Fruit fly (Drosophila melanogaster) whole organism, embryonic: ENCODE measurements around the gene CG17321.

Source experiments
- CG10321 ChIP-seq: fragments of 200-800 bp; sonication (Bioruptor generic); IDR thresholded peaks from 2 replicates; pipeline ENCODE4 v1.3.6; 2022; ENCODE audit warnings: missing biosample characterization, missing genetic modification characterization
- CG10654 ChIP-seq: fragments of 200-800 bp; sonication (Bioruptor generic); optimal IDR thresholded peaks from 2 replicates; lab custom pipeline; 2016; ENCODE audit warnings: missing biosample characterization, missing genetic modification characterization
- CG12104 ChIP-seq: fragments of 200-800 bp; sonication (Bioruptor generic); optimal IDR thresholded peaks from 3 replicates; lab custom pipeline; 2016; ENCODE audit warnings: missing biosample characterization, missing genetic modification characterization
- CG13775 ChIP-seq: fragments of 200-800 bp; sonication (Bioruptor generic); optimal IDR thresholded peaks from 3 replicates; lab custom pipeline; 2017; ENCODE audit warnings: missing biosample characterization, mild to moderate bottlenecking, missing genetic modification characterization
- CG17359 ChIP-seq: fragments of 200-800 bp; sonication (Bioruptor generic); optimal IDR thresholded peaks from 3 replicates; lab custom pipeline; 2018; ENCODE audit warnings: missing biosample characterization, mild to moderate bottlenecking, missing genetic modification characterization, moderate library complexity
- CG17612 ChIP-seq: fragments of 200-800 bp; sonication (Bioruptor generic); IDR thresholded peaks from 2 replicates; pipeline ENCODE4 v1.3.6; 2022; ENCODE audit warnings: missing biosample characterization, missing genetic modification characterization
- CG2120 ChIP-seq: fragments of 200-800 bp; sonication (Bioruptor generic); optimal IDR thresholded peaks from 3 replicates; lab custom pipeline; 2016; ENCODE audit warnings: missing biosample characterization, missing genetic modification characterization
- CG2712 ChIP-seq: fragments of 200-800 bp; optimal IDR thresholded peaks from 3 replicates; lab custom pipeline; 2019; ENCODE audit warnings: missing biosample characterization, mild to moderate bottlenecking, missing genetic modification characterization, moderate library complexity
- CG3995 ChIP-seq: fragments of 200-800 bp; sonication (Bioruptor generic); optimal IDR thresholded peaks from 3 replicates; lab custom pipeline; 2016; ENCODE audit warnings: missing biosample characterization, missing genetic modification characterization
- CG4404 ChIP-seq: fragments of 200-800 bp; sonication (Bioruptor generic); IDR thresholded peaks from 2 replicates; pipeline ENCODE4 v1.3.6; 2022; ENCODE audit warnings: missing biosample characterization, missing genetic modification characterization
- CG6689 ChIP-seq: fragments of 200-800 bp; sonication (Bioruptor generic); IDR thresholded peaks from 2 replicates; pipeline ENCODE4 v1.3.6; 2022; ENCODE audit warnings: missing biosample characterization, missing genetic modification characterization
- CG7271 ChIP-seq: fragments of 200-800 bp; sonication (Bioruptor generic); optimal IDR thresholded peaks from 2 replicates; lab custom pipeline; 2018; ENCODE audit warnings: missing biosample characterization, mild to moderate bottlenecking, missing genetic modification characterization, moderate library complexity
- CG7556 ChIP-seq: fragments of 200-800 bp; sonication (Bioruptor generic); optimal IDR thresholded peaks from 2 replicates; lab custom pipeline; 2017; ENCODE audit warnings: missing biosample characterization, mild to moderate bottlenecking, missing genetic modification characterization
- CG7987 ChIP-seq: fragments of 200-800 bp; sonication (Bioruptor generic); optimal IDR thresholded peaks from 2 replicates; lab custom pipeline; 2018; ENCODE audit warnings: missing biosample characterization, mild to moderate bottlenecking, missing genetic modification characterization, moderate library complexity
- CG8765 ChIP-seq: fragments of 200-800 bp; sonication (Bioruptor generic); IDR thresholded peaks from 2 replicates; pipeline ENCODE4 v1.3.6; 2022; ENCODE audit warnings: missing biosample characterization, missing genetic modification characterization
- Camta ChIP-seq: fragments of 200-800 bp; sonication (Bioruptor generic); optimal IDR thresholded peaks from 2 replicates; lab custom pipeline; 2016; ENCODE audit warnings: missing biosample characterization, missing genetic modification characterization
- CoRest ChIP-seq: fragments of 200-800 bp; sonication (Bioruptor generic); optimal IDR thresholded peaks from 3 replicates; lab custom pipeline; 2018; ENCODE audit warnings: missing biosample characterization, mild to moderate bottlenecking, missing genetic modification characterization, moderate library complexity
- D19A ChIP-seq: fragments of 200-800 bp; optimal IDR thresholded peaks from 3 replicates; lab custom pipeline; 2019; ENCODE audit warnings: missing biosample characterization, mild to moderate bottlenecking, missing genetic modification characterization, moderate library complexity
- Doc2 ChIP-seq: fragments of 200-800 bp; sonication (Bioruptor generic); IDR thresholded peaks from 2 replicates; pipeline ENCODE4 v1.3.6; 2022; ENCODE audit warnings: missing biosample characterization, missing genetic modification characterization
- Dp ChIP-seq: fragments of 200-800 bp; sonication (Bioruptor generic); optimal IDR thresholded peaks from 2 replicates; lab custom pipeline; 2018; ENCODE audit warnings: missing biosample characterization, mild to moderate bottlenecking, missing genetic modification characterization, moderate library complexity
- ERR ChIP-seq: fragments of 200-800 bp; sonication (Bioruptor generic); optimal IDR thresholded peaks from 2 replicates; lab custom pipeline; 2016; ENCODE audit warnings: missing biosample characterization, missing genetic modification characterization
- Eip74EF ChIP-seq, 2 experiments: fragments of 200-800 bp in 1 of 2; fragments of >200 bp in 1 of 2; sonication (Bioruptor generic) in 1 of 2; optimal IDR thresholded peaks; 2 replicates each; lab custom pipeline; 2017 to 2019; ENCODE audit warnings: missing biosample characterization in 2 of 2, missing genetic modification characterization in 2 of 2, mild to moderate bottlenecking in 1 of 2, moderate library complexity in 1 of 2
- Elba2 ChIP-seq: fragments of 200-800 bp; sonication (Bioruptor generic); optimal IDR thresholded peaks from 3 replicates; lab custom pipeline; 2016; ENCODE audit warnings: missing biosample characterization, missing genetic modification characterization
- Mes4 ChIP-seq: fragments of 200-800 bp; sonication (Bioruptor generic); optimal IDR thresholded peaks from 2 replicates; lab custom pipeline; 2016; ENCODE audit warnings: missing biosample characterization, missing genetic modification characterization
- Myb ChIP-seq: fragments of 200-800 bp; sonication (Bioruptor generic); optimal IDR thresholded peaks from 2 replicates; lab custom pipeline; 2016; ENCODE audit warnings: missing biosample characterization, missing genetic modification characterization
- NC2β ChIP-seq: fragments of 200-800 bp; sonication (Bioruptor generic); optimal IDR thresholded peaks from 2 replicates; lab custom pipeline; 2016; ENCODE audit warnings: missing biosample characterization, missing genetic modification characterization
- Nf-YA ChIP-seq: fragments of 200-800 bp; sonication (Bioruptor generic); IDR thresholded peaks from 2 replicates; pipeline ENCODE4 v1.3.6; 2022; ENCODE audit warnings: missing biosample characterization, missing genetic modification characterization
- Opbp ChIP-seq: fragments of 200-800 bp; sonication (Bioruptor generic); IDR thresholded peaks from 3 replicates; pipeline ENCODE4 v1.3.6; 2022; ENCODE audit warnings: missing biosample characterization, missing genetic modification characterization; ENCODE audit not compliant: partially characterized antibody
- Pdp1 ChIP-seq, 2 experiments: fragments of 200-800 bp; sonication (Bioruptor generic); optimal IDR thresholded peaks; 3 replicates each; lab custom pipeline; 2016; ENCODE audit warnings: missing biosample characterization in 2 of 2, missing genetic modification characterization in 2 of 2, mild to moderate bottlenecking in 1 of 2, moderate library complexity in 1 of 2
- Ptx1 ChIP-seq: fragments of 200-800 bp; sonication (Bioruptor generic); IDR thresholded peaks from 2 replicates; pipeline ENCODE4 v1.3.6; 2022; ENCODE audit warnings: missing biosample characterization, missing genetic modification characterization
- Rfx ChIP-seq: fragments of 200-800 bp; sonication (Bioruptor generic); IDR thresholded peaks from 2 replicates; pipeline ENCODE4 v1.3.6; 2022; ENCODE audit warnings: missing biosample characterization, missing genetic modification characterization
- Rx ChIP-seq: fragments of 200-800 bp; sonication (Bioruptor generic); IDR thresholded peaks from 2 replicates; pipeline ENCODE4 v1.3.6; 2022; ENCODE audit warnings: missing biosample characterization, missing genetic modification characterization
- Stat92E ChIP-seq, 3 experiments: fragments of >200 bp in 2 of 3; fragments of 200-800 bp in 1 of 3; sonication (Bioruptor generic) in 1 of 3; optimal IDR thresholded peaks; 2 replicates each; lab custom pipeline; 2017 to 2019; ENCODE audit warnings: missing biosample characterization in 3 of 3, missing genetic modification characterization in 3 of 3, mild to moderate bottlenecking in 1 of 3, moderate library complexity in 1 of 3
- Xbp1 ChIP-seq: fragments of 200-800 bp; sonication (Bioruptor generic); optimal IDR thresholded peaks from 3 replicates; lab custom pipeline; 2016; ENCODE audit warnings: missing biosample characterization, mild to moderate bottlenecking, missing genetic modification characterization
- bcd ChIP-seq: fragments of 200-800 bp; sonication (Bioruptor generic); optimal IDR thresholded peaks from 2 replicates; lab custom pipeline; 2017; ENCODE audit warnings: missing biosample characterization, mild to moderate bottlenecking, missing genetic modification characterization
- crol ChIP-seq: fragments of 200-800 bp; sonication (Bioruptor generic); IDR thresholded peaks from 2 replicates; pipeline ENCODE4 v1.3.6; 2022; ENCODE audit warnings: missing biosample characterization, missing genetic modification characterization
- dan ChIP-seq: fragments of 200-800 bp; sonication (Bioruptor generic); IDR thresholded peaks from 2 replicates; pipeline ENCODE4 v1.3.6; 2022; ENCODE audit warnings: missing biosample characterization, missing genetic modification characterization
- ems ChIP-seq: fragments of 200-800 bp; sonication (Bioruptor generic); optimal IDR thresholded peaks from 3 replicates; lab custom pipeline; 2016; ENCODE audit warnings: missing biosample characterization, missing genetic modification characterization
- gcm ChIP-seq: fragments of 200-800 bp; sonication (Bioruptor generic); optimal IDR thresholded peaks from 2 replicates; lab custom pipeline; 2019; ENCODE audit warnings: missing biosample characterization, mild to moderate bottlenecking, missing genetic modification characterization, moderate library complexity
- insv ChIP-seq, 2 experiments: fragments of 200-800 bp; sonication (Bioruptor generic); optimal IDR thresholded peaks; 3 replicates each; lab custom pipeline; 2016 to 2018; ENCODE audit warnings: missing biosample characterization in 2 of 2, missing genetic modification characterization in 2 of 2
- lmd ChIP-seq: fragments of 200-800 bp; sonication (Bioruptor generic); IDR thresholded peaks from 2 replicates; pipeline ENCODE4 v1.3.6; 2022; ENCODE audit warnings: missing biosample characterization, missing genetic modification characterization
- mirr ChIP-seq: fragments of 200-800 bp; sonication (Bioruptor generic); optimal IDR thresholded peaks from 3 replicates; lab custom pipeline; 2018; ENCODE audit warnings: missing biosample characterization, mild to moderate bottlenecking, missing genetic modification characterization
- peb ChIP-seq: fragments of 200-800 bp; sonication (Bioruptor generic); IDR thresholded peaks from 2 replicates; pipeline ENCODE4 v1.3.6; 2022; ENCODE audit warnings: missing biosample characterization, missing genetic modification characterization
- phol ChIP-seq: fragments of 200-800 bp; sonication (Bioruptor generic); optimal IDR thresholded peaks from 3 replicates; lab custom pipeline; 2018; ENCODE audit warnings: missing biosample characterization, mild to moderate bottlenecking, missing genetic modification characterization, moderate library complexity
- sisA ChIP-seq: fragments of 200-800 bp; sonication (Bioruptor generic); IDR thresholded peaks from 2 replicates; pipeline ENCODE4 v1.3.6; 2022; ENCODE audit warnings: missing biosample characterization, missing genetic modification characterization
- sr ChIP-seq: fragments of 200-800 bp; sonication (Bioruptor generic); IDR thresholded peaks from 3 replicates; pipeline ENCODE4 v1.3.6; 2022; ENCODE audit warnings: missing biosample characterization, missing genetic modification characterization
- ssp ChIP-seq: fragments of 200-800 bp; sonication (Bioruptor generic); IDR thresholded peaks from 2 replicates; pipeline ENCODE4 v1.3.6; 2022; ENCODE audit warnings: missing biosample characterization, missing genetic modification characterization
- tll ChIP-seq, 2 experiments: fragments of 200-800 bp in 1 of 2; fragments of >200 bp in 1 of 2; sonication (Bioruptor generic) in 1 of 2; optimal IDR thresholded peaks; 2 replicates each; lab custom pipeline; 2017 to 2019; ENCODE audit warnings: missing biosample characterization in 2 of 2, missing genetic modification characterization in 2 of 2, mild to moderate bottlenecking in 1 of 2, moderate library complexity in 1 of 2
- tx ChIP-seq: fragments of 200-800 bp; sonication (Bioruptor generic); optimal IDR thresholded peaks from 2 replicates; lab custom pipeline; 2016; ENCODE audit warnings: missing biosample characterization, missing genetic modification characterization
- usp ChIP-seq: fragments of >200 bp; optimal IDR thresholded peaks from 2 replicates; lab custom pipeline; 2017; ENCODE audit warnings: missing biosample characterization, missing genetic modification characterization
- zfh1 ChIP-seq: fragments of 200-800 bp; sonication (Bioruptor generic); IDR thresholded peaks from 3 replicates; pipeline ENCODE4 v1.3.6; 2022; ENCODE audit warnings: missing biosample characterization, missing genetic modification characterization

The CG17321 gene

DNA sequence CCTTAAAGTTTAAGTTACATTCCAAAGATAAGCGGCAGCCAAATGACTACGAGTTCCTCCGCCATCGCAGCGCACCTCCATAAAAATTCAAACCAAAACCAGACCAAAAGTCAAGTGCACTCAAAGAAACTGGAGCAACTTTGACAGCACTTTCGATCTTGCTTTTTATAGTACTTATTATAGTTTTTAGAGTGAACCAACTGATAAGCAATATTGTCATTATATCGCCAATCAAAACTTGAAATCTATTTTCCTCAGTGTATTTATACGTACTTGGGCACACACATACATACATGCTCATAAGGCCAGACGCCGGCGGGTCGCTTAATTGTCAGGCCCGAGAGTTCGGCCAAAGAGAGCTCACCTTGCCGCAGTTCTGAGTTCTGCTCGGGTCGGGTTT is 45.1 kb downstream of the CG17321 start (continued):
- TF ChIP-seq CG17612 (GFP tag; lab: Robert Waterston, UW) (peak; percentile 7; the same call in 1 of the 2 replicates), gcm (GFP tag; lab: Kevin White, UChicago) (peak; percentile 66), Rfx (peak; percentile 56), CG7987 (peak; percentile 15), Pdp1 (GFP tag; optimal IDR thresholded peaks at IDR 0.05; lab: Kevin White, UChicago) (peak; percentile 77 to 79), phol (tag; lab: Kevin White, UChicago) (peak; percentile 85), Eip74EF (GFP tag; optimal IDR thresholded peaks at IDR 0.05; lab: Kevin White, UChicago) (peak in 1 of 2 experiments; percentile 19), Rx (peak; percentile 65; the same call in 1 of the 2 replicates), Myb (peak; percentile 48), CG13775 (GFP tag; lab: Kevin White, UChicago) (peak; percentile 79), CG17359 (tag; lab: Kevin White, UChicago) (peak; percentile 69), Xbp1 (GFP tag; lab: Kevin White, UChicago) (peak; percentile 79), lmd (peak; percentile 65), Nf-YA (GFP tag; lab: Robert Waterston, UW) (no peak), tx (GFP tag; lab: Kevin White, UChicago) (peak; percentile 64), Elba2 (GFP tag; lab: Kevin White, UChicago) (peak; percentile 72), CG7271 (tag; lab: Kevin White, UChicago) (peak; percentile 83), CG8765 (peak; percentile 90), zfh1 (GFP tag; lab: Robert Waterston, UW) (peak; percentile 95), ERR (GFP tag; lab: Kevin White, UChicago) (no peak), CG2120 (GFP tag; lab: Kevin White, UChicago) (no peak), bcd (GFP tag; lab: Kevin White, UChicago) (peak; percentile 67), sisA (GFP tag; lab: Robert Waterston, UW) (peak; percentile 77), CG2712 (peak; percentile 91), CoRest (tag; lab: Kevin White, UChicago) (peak; percentile 71), ssp (GFP tag; lab: Robert Waterston, UW) (peak; percentile 56), Opbp (no peak), CG10654 (GFP tag; lab: Kevin White, UChicago) (peak; percentile 53), CG3995 (GFP tag; lab: Kevin White, UChicago) (no peak), sr (GFP tag; lab: Robert Waterston, UW) (no peak), D19A (peak; percentile 69), CG4404 (peak; percentile 90), CG6689 (peak; percentile 78), CG10321 (no peak), CG7556 (GFP tag; lab: Kevin White, UChicago) (peak; percentile 65), Ptx1 (GFP tag; lab: Robert Waterston, UW) (peak; percentile 52; the same call in 1 of the 2 replicates), Mes4 (peak; percentile 70), dan (GFP tag; lab: Robert Waterston, UW) (peak; percentile 84), crol (GFP tag; lab: Robert Waterston, UW) (no peak), Doc2 (GFP tag; lab: Robert Waterston, UW) (no peak), insv (GFP tag; optimal IDR thresholded peaks at IDR 0.05; lab: Kevin White, UChicago) (peak in 1 of 2 experiments; percentile 0), Camta (GFP tag; lab: Kevin White, UChicago) (peak; percentile 77), ems (GFP tag; lab: Kevin White, UChicago) (peak; percentile 72), tll (GFP tag; optimal IDR thresholded peaks at IDR 0.05; lab: Kevin White, UChicago) (peak in 1 of 2 experiments; percentile 94), Dp (GFP tag; lab: Kevin White, UChicago) (no peak), peb (GFP tag; lab: Robert Waterston, UW) (0 out of 2 replicates have a peak, but pooled peaks have one; percentile 55), mirr (GFP tag; lab: Kevin White, UChicago) (no peak), NC2β (GFP tag; lab: Kevin White, UChicago) (peak; percentile 83), CG12104 (GFP tag; lab: Kevin White, UChicago) (peak; percentile 67), Stat92E (GFP tag; optimal IDR thresholded peaks at IDR 0.05; lab: Kevin White, UChicago) (peak in 1 of 3 experiments; percentile 14), usp (GFP tag; lab: Kevin White, UChicago) (no peak)
